Worm (Caenorhabditis elegans) whole organism, late embryonic: ENCODE data around the gene T09B9.5.

Experiments
- C38D4.7 ChIP-seq: fragments of 200-800 bp; sonication (Bioruptor generic); optimal IDR thresholded peaks from 2 replicates; lab custom pipeline; 2018; ENCODE audit warnings: mild to moderate bottlenecking, missing genetic modification characterization, moderate library complexity, missing compliant biosample characterization
- K09A11.1 ChIP-seq: sonication (generic microtip); optimal IDR thresholded peaks from 2 replicates; lab custom pipeline; 2017; ENCODE audit warnings: antibody characterized with exemption, mild to moderate bottlenecking, missing genetic modification characterization, missing compliant biosample characterization; ENCODE audit not compliant: insufficient read depth
- T23F11.4 ChIP-seq: fragments of 200-800 bp; sonication (Bioruptor generic); optimal IDR thresholded peaks from 2 replicates; lab custom pipeline; 2018; ENCODE audit warnings: mild to moderate bottlenecking, missing genetic modification characterization, missing compliant biosample characterization
- ahr-1 ChIP-seq: sonication (generic microtip); optimal IDR thresholded peaks from 2 replicates; lab custom pipeline; 2016; ENCODE audit warnings: missing genetic modification characterization, missing compliant biosample characterization
- ama-1 ChIP-seq: fragments of 150-350 bp; optimal IDR thresholded peaks from 2 replicates; lab custom pipeline; 2014
- ceh-18 ChIP-seq: sonication (generic microtip); optimal IDR thresholded peaks from 2 replicates; lab custom pipeline; 2016; ENCODE audit warnings: missing genetic modification characterization, missing compliant biosample characterization
- ceh-19 ChIP-seq: fragments of 200-800 bp; sonication (Bioruptor generic); optimal IDR thresholded peaks from 2 replicates; lab custom pipeline; 2018; ENCODE audit warnings: mild to moderate bottlenecking, missing genetic modification characterization, missing compliant biosample characterization
- ceh-22 ChIP-seq: sonication (generic microtip); optimal IDR thresholded peaks from 2 replicates; lab custom pipeline; 2017; ENCODE audit warnings: missing biosample characterization, missing genetic modification characterization
- ceh-24 ChIP-seq: sonication (generic microtip); optimal IDR thresholded peaks from 2 replicates; lab custom pipeline; 2016; ENCODE audit warnings: mild to moderate bottlenecking, missing genetic modification characterization, missing compliant biosample characterization
- ceh-34 ChIP-seq: sonication (generic microtip); optimal IDR thresholded peaks from 2 replicates; lab custom pipeline; 2016; ENCODE audit warnings: mild to moderate bottlenecking, missing genetic modification characterization, missing compliant biosample characterization
- ceh-6 ChIP-seq: fragments of 200-800 bp; sonication (Bioruptor generic); optimal IDR thresholded peaks from 2 replicates; lab custom pipeline; 2018; ENCODE audit warnings: mild to moderate bottlenecking, missing genetic modification characterization, missing compliant biosample characterization
- ceh-9 ChIP-seq: sonication (generic microtip); optimal IDR thresholded peaks from 2 replicates; lab custom pipeline; 2016; ENCODE audit warnings: mild to moderate bottlenecking, missing genetic modification characterization, inconsistent platforms, missing compliant biosample characterization
- che-1 ChIP-seq: sonication (generic microtip); optimal IDR thresholded peaks from 2 replicates; lab custom pipeline; 2016; ENCODE audit warnings: mild to moderate bottlenecking, missing genetic modification characterization, missing compliant biosample characterization
- dmd-4 ChIP-seq: sonication (generic microtip); optimal IDR thresholded peaks from 2 replicates; lab custom pipeline; 2016; ENCODE audit warnings: borderline replicate concordance, missing genetic modification characterization, missing compliant biosample characterization
- elt-4 ChIP-seq: sonication (generic microtip); optimal IDR thresholded peaks from 2 replicates; lab custom pipeline; 2016; ENCODE audit warnings: missing genetic modification characterization, missing compliant biosample characterization
- ets-4 ChIP-seq: sonication (generic microtip); optimal IDR thresholded peaks from 2 replicates; lab custom pipeline; 2016; ENCODE audit warnings: missing genetic modification characterization, missing compliant biosample characterization
- eyg-1 ChIP-seq: sonication (generic microtip); optimal IDR thresholded peaks from 2 replicates; lab custom pipeline; 2016; ENCODE audit warnings: missing genotype, missing genetic modification characterization, missing compliant biosample characterization
- fkh-10 ChIP-seq: fragments of 150-350 bp; optimal IDR thresholded peaks from 2 replicates; lab custom pipeline; 2014; ENCODE audit warnings: missing biosample characterization, missing genetic modification reagents, missing genetic modification characterization
- hlh-30 ChIP-seq: sonication (generic microtip); optimal IDR thresholded peaks from 2 replicates; lab custom pipeline; 2017; ENCODE audit warnings: antibody characterized with exemption, missing genetic modification characterization, missing compliant biosample characterization; ENCODE audit not compliant: insufficient read depth
- lim-6 ChIP-seq: sonication (generic microtip); optimal IDR thresholded peaks from 2 replicates; lab custom pipeline; 2016; ENCODE audit warnings: missing genetic modification characterization, missing compliant biosample characterization
- madf-2 ChIP-seq: sonication (generic microtip); optimal IDR thresholded peaks from 2 replicates; lab custom pipeline; 2017; ENCODE audit warnings: missing genetic modification characterization, missing compliant biosample characterization
- mec-3 ChIP-seq: sonication (generic microtip); optimal IDR thresholded peaks from 2 replicates; lab custom pipeline; 2016; ENCODE audit warnings: borderline replicate concordance, missing genetic modification characterization, missing compliant biosample characterization
- nfya-1 ChIP-seq: sonication (generic microtip); optimal IDR thresholded peaks from 2 replicates; lab custom pipeline; 2017; ENCODE audit warnings: missing genetic modification characterization, mild to moderate bottlenecking, missing compliant biosample characterization, antibody characterized with exemption, moderate library complexity
- npax-4 ChIP-seq: sonication (generic microtip); optimal IDR thresholded peaks from 2 replicates; lab custom pipeline; 2016; ENCODE audit warnings: missing genetic modification characterization, missing compliant biosample characterization
- odd-2 ChIP-seq: sonication (generic microtip); optimal IDR thresholded peaks from 2 replicates; lab custom pipeline; 2017; ENCODE audit warnings: antibody characterized with exemption, mild to moderate bottlenecking, missing genetic modification characterization, missing compliant biosample characterization
- pag-3 ChIP-seq: sonication (generic microtip); optimal IDR thresholded peaks from 2 replicates; lab custom pipeline; 2016; ENCODE audit warnings: missing compliant biosample characterization, missing genetic modification characterization, borderline replicate concordance
- pat-9 ChIP-seq: fragments of 200-800 bp; sonication (Bioruptor generic); optimal IDR thresholded peaks from 2 replicates; lab custom pipeline; 2018; ENCODE audit warnings: mild to moderate bottlenecking, missing genetic modification characterization, moderate library complexity, missing compliant biosample characterization
- pax-1 ChIP-seq: fragments of 150-350 bp; optimal IDR thresholded peaks from 2 replicates; lab custom pipeline; 2014; ENCODE audit warnings: missing biosample characterization, missing genetic modification characterization
- pha-4 ChIP-seq: fragments of 150-350 bp; optimal IDR thresholded peaks from 2 replicates; lab custom pipeline; 2018; ENCODE audit warnings: missing biosample characterization, missing genetic modification reagents, missing genetic modification characterization
- rnt-1 ChIP-seq: sonication (generic microtip); optimal IDR thresholded peaks from 2 replicates; lab custom pipeline; 2016; ENCODE audit warnings: missing genetic modification characterization, missing compliant biosample characterization
- sox-2 ChIP-seq: fragments of 200-800 bp; sonication (Bioruptor generic); IDR thresholded peaks from 2 replicates; pipeline ENCODE4 v1.3.6; 2022; ENCODE audit warnings: missing genetic modification reagents, missing genetic modification characterization, missing compliant biosample characterization
- tbx-7 ChIP-seq: sonication (generic microtip); optimal IDR thresholded peaks from 2 replicates; lab custom pipeline; 2016; ENCODE audit warnings: missing genotype, missing genetic modification characterization, missing compliant biosample characterization
- unc-3 ChIP-seq, 2 experiments: fragments of 200-800 bp in 1 of 2; sonication (Bioruptor generic) in 1 of 2; sonication (generic microtip) in 1 of 2; conservative IDR thresholded peaks in 1 of 2; optimal IDR thresholded peaks in 1 of 2; 2 replicates each; pipeline versions ENCODE4 v1.3.6 to Lab custom; 2016 to 2022; ENCODE audit warnings: missing compliant biosample characterization in 2 of 2, missing genetic modification characterization in 2 of 2, missing genetic modification reagents in 1 of 2
- unc-42 ChIP-seq: sonication (generic microtip); optimal IDR thresholded peaks from 2 replicates; lab custom pipeline; 2016; ENCODE audit warnings: missing genotype, missing genetic modification characterization, missing compliant biosample characterization
- ztf-16 ChIP-seq: sonication (generic microtip); optimal IDR thresholded peaks from 2 replicates; lab custom pipeline; 2017; ENCODE audit warnings: missing genetic modification characterization, missing compliant biosample characterization

Gene T09B9.5

DNA sequence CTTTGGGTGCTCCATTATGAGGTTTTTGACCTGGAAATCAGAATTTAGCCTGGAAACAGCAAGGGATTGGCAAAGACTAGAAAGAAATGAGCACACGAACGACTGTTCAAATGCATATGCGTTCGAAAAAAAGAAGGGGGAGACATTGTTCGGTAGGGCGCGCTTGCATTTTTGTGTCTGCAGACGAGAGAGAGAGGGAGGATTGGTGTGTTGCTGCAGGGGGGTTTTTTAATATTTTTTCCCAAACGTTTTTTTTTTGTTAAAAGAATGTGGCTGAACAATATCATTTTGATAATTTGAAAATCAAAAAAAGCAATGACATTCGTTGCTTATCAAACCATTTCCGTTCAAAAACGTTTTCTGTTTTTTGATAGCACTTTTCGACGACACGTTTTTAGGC is 3.3 kb upstream of the T09B9.5 start, which contains the start of gene T09B9.4:
Gene T09B9.4 (minus strand): TSS at position 30 of the 400 bp plus-strand sequence.
- no peak for TF ChIP-seq nfya-1
- TF ChIP-seq lim-6 (tag; lab: Kevin White, UChicago), result no peak
- no peak for TF ChIP-seq ahr-1 (tag; lab: Kevin White, UChicago)
- TF ChIP-seq dmd-4, result no peak
- no peak for TF ChIP-seq npax-4

DNA sequence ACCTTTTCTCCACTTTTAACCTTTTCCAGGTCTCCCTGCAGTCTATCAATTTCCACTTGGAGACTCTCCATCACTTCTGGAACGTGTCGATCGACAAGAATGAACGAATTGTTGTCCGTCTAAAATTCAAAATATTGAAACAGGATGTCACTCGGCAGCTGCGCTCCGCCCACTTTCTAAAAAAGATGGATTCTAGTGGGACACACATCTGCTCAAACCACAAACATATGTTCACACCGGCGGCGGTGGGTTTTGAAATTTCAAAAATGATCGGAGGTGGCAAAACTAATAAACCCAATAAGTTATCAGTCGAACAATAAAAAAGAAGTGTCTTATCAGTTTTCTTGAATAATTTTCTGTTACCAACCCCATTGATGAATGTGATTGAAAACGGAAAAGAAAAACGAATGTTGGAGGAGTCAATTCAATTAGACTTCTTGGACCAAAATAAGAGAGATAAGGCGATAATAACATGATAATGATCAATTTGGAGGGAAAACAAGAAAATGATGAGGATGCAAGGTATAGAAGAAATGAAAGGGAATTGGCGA is 4.9 kb downstream of the T09B9.5 start:
- TF ChIP-seq pha-4 (tag; lab: Kevin White, UChicago), result no peak
- no peak for TF ChIP-seq odd-2 (tag; lab: Kevin White, UChicago)
- TF ChIP-seq ets-4 (tag; lab: Kevin White, UChicago), result no peak
- TF ChIP-seq ceh-9 (tag; lab: Kevin White, UChicago), result no peak
- no peak for TF ChIP-seq mec-3
- TF ChIP-seq fkh-10 (GFP tag; lab: Kevin White, UChicago), result no peak
- TF ChIP-seq ceh-18 (tag; lab: Kevin White, UChicago), result no peak
- no peak for TF ChIP-seq unc-3 (GFP tag; conservative IDR thresholded peaks at IDR 0.05; lab: Robert Waterston, UW)
- no peak for TF ChIP-seq unc-3 (tag; optimal IDR thresholded peaks at IDR 0.05; lab: Kevin White, UChicago)
- no peak for TF ChIP-seq K09A11.1
- TF ChIP-seq eyg-1 (tag; lab: Kevin White, UChicago), result no peak
- no peak for TF ChIP-seq ceh-34 (tag; lab: Kevin White, UChicago)
- no peak for TF ChIP-seq madf-2 (tag; lab: Kevin White, UChicago)
- no peak for TF ChIP-seq sox-2 (GFP tag; lab: Robert Waterston, UW)
- no peak for TF ChIP-seq ceh-19 (GFP tag; lab: Kevin White, UChicago)
- no peak for TF ChIP-seq ztf-16 (tag; lab: Kevin White, UChicago)
- no peak for TF ChIP-seq ceh-6 (GFP tag; lab: Kevin White, UChicago)
- TF ChIP-seq pag-3, result no peak
- TF ChIP-seq hlh-30 (tag; lab: Kevin White, UChicago), result no peak

ce11 chrX:9785865-9786264 is 8.3 kb downstream of the T09B9.5 start:
- TF ChIP-seq ceh-24 (tag; lab: Kevin White, UChicago) (no peak), ceh-6 (GFP tag; lab: Kevin White, UChicago) (no peak), lim-6 (tag; lab: Kevin White, UChicago) (no peak), ama-1 (lab: Kevin White, UChicago) (no peak), nfya-1 (no peak), ceh-22 (tag; lab: Kevin White, UChicago) (no peak), elt-4 (no peak), sox-2 (GFP tag; lab: Robert Waterston, UW) (no peak), rnt-1 (no peak), tbx-7 (tag; lab: Kevin White, UChicago) (no peak), pax-1 (tag; lab: Kevin White, UChicago) (no peak), pat-9 (no peak), eyg-1 (tag; lab: Kevin White, UChicago) (no peak), npax-4 (no peak), madf-2 (tag; lab: Kevin White, UChicago) (no peak)

- TF ChIP-seq ets-4 (tag; lab: Kevin White, UChicago) (no peak), rnt-1 (no peak), ceh-34 (tag; lab: Kevin White, UChicago) (no peak), T23F11.4 (GFP tag; lab: Kevin White, UChicago) (no peak), ztf-16 (tag; lab: Kevin White, UChicago) (no peak), C38D4.7 (no peak), ceh-24 (tag; lab: Kevin White, UChicago) (no peak), che-1 (tag; lab: Kevin White, UChicago) (no peak), unc-42 (no peak), ceh-22 (tag; lab: Kevin White, UChicago) (no peak)
Measured at ce11 chrX:9789110-9789509, 11.5 kb downstream of the T09B9.5 start, which contains the start of gene F36G3.1. F36G3.1 (minus strand) TSS chrX:9789210.
